Worm (Caenorhabditis elegans): ENCODE data around the gene sek-5.

The sek-5 gene

ce11 chrX:5339357-5339756, 38.0 kb upstream of the sek-5 start (continued):
- TF ChIP-seq nhr-76 (tag; optimal IDR thresholded peaks at IDR 0.05) (no peak), rbr-2 (tag; optimal IDR thresholded peaks at IDR 0.05) (no peak), tag-97 (GFP tag; IDR thresholded peaks at IDR 0.05) (no peak), snpc-1.2 (GFP tag; IDR thresholded peaks at IDR 0.05) (no peak), zfp-2 (tag; optimal IDR thresholded peaks at IDR 0.05) (no peak), nhr-10 (tag; optimal IDR thresholded peaks at IDR 0.05) (no peak), ces-1 (GFP tag; optimal IDR thresholded peaks at IDR 0.05) (no peak), nhr-6 (tag; optimal IDR thresholded peaks at IDR 0.05) (no peak), nhr-237 (tag; optimal IDR thresholded peaks at IDR 0.05) (no peak), duxl-1 (tag; optimal IDR thresholded peaks at IDR 0.05; ENCODE audit: poor library complexity) (no peak), ceh-28 (tag; optimal IDR thresholded peaks at IDR 0.05) (no peak), Y105C5A.15 (GFP tag; IDR thresholded peaks at IDR 0.05) (no peak), hlh-30 (tag; optimal IDR thresholded peaks at IDR 0.05; ENCODE audit: insufficient read depth) (peak; percentile 24), F10B5.3 (tag; optimal IDR thresholded peaks at IDR 0.05) (no peak), lin-13 (GFP tag; optimal IDR thresholded peaks at IDR 0.05) (no peak), mes-2 (tag; optimal IDR thresholded peaks at IDR 0.05; ENCODE audit: poor library complexity, severe bottlenecking) (no peak), fkh-10 (GFP tag; optimal IDR thresholded peaks at IDR 0.05) (no peak), dmd-6 (GFP tag; IDR thresholded peaks at IDR 0.05) (no peak), ZK337.2 (GFP tag; IDR thresholded peaks at IDR 0.05) (no peak), nhr-28 (tag; optimal IDR thresholded peaks at IDR 0.05) (peak; percentile 12), F37D6.2 (tag; optimal IDR thresholded peaks at IDR 0.05) (no peak), php-3 (GFP tag; IDR thresholded peaks at IDR 0.05) (no peak), ceh-82 (tag; optimal IDR thresholded peaks at IDR 0.05) (no peak), pqm-1 (tag; optimal IDR thresholded peaks at IDR 0.05) (no peak), ceh-44 (GFP tag; IDR thresholded peaks at IDR 0.05) (no peak), lin-39 (tag; optimal IDR thresholded peaks at IDR 0.05) (no peak), Y75B8A.6 (GFP tag; IDR thresholded peaks at IDR 0.05) (no peak), lin-15B (tag; optimal IDR thresholded peaks at IDR 0.05) (no peak), dmd-9 (GFP tag; IDR thresholded peaks at IDR 0.05) (no peak), nhr-42 (GFP tag; IDR thresholded peaks at IDR 0.05) (no peak), gei-8 (GFP tag; optimal IDR thresholded peaks at IDR 0.05) (no peak), egl-27 (tag; optimal IDR thresholded peaks at IDR 0.05) (no peak), unc-130 (GFP tag; optimal IDR thresholded peaks at IDR 0.05) (no peak), dve-1 (tag; optimal IDR thresholded peaks at IDR 0.05; ENCODE audit: insufficient read depth) (no peak)

ce11 chrX:5339889-5340288, 37.5 kb upstream of the sek-5 start, which contains the start of gene C26B9.2:
Gene C26B9.2, plus strand, starts transcription at chrX:5340189.
- TF ChIP-seq cey-2 (tag; optimal IDR thresholded peaks at IDR 0.05; ENCODE audit: borderline replicate concordance, insufficient read depth) (no peak), dpl-1 (GFP tag; optimal IDR thresholded peaks at IDR 0.05) (no peak), nhr-42 (GFP tag; IDR thresholded peaks at IDR 0.05) (no peak), spr-3 (GFP tag; optimal IDR thresholded peaks at IDR 0.05) (no peak)

DNA sequence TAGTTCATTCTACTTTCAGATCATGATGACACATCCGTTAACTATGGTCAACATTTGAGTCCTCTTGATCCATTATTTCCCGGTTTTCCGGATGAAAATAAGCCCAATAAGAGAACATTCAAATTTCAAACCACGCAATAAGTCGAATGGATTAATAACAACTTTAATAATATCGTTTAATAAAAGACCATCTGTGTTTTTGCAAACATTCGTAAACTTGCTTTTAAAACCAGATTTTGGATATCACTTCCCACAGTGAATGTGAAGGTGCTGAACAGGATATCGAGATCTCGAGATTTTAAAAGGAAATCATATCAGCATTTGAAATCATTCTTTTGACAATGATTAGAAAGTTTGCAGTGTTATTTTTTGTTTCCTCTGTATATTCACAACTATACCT, 35.4 kb upstream of the sek-5 start, which contains the start of gene C26B9.7:
Gene C26B9.7, plus strand, starts transcription at position 301 of the 400 bp plus-strand sequence.
- TF ChIP-seq dve-1 (tag; optimal IDR thresholded peaks at IDR 0.05; ENCODE audit: insufficient read depth) (no peak), unc-62 (GFP tag; optimal IDR thresholded peaks at IDR 0.05 in 1 of 2) (peak in 1 of 2 experiments; percentile 58), unc-62 (tag; optimal IDR thresholded peaks at IDR 0.05) (no peak), pha-4 (GFP tag; IDR thresholded peaks at IDR 0.05) (no peak), pha-4 (tag; optimal IDR thresholded peaks at IDR 0.05) (no peak)

Data from whole organism, L4 larva.